Worm (Caenorhabditis elegans): ENCODE data around the gene nlp-21.

ce11 chrIII:11353499-11353898 lies 39.6 kb downstream of the nlp-21 start:
- TF ChIP-seq unc-42 (tag; optimal IDR thresholded peaks at IDR 0.05) (peak; percentile 87), ceh-30 (tag; optimal IDR thresholded peaks at IDR 0.05) (no peak), ref-2 (tag; optimal IDR thresholded peaks at IDR 0.05) (no peak), K02D7.2 (tag; optimal IDR thresholded peaks at IDR 0.05) (no peak), sox-4 (tag; optimal IDR thresholded peaks at IDR 0.05) (no peak), nfya-1 (tag; optimal IDR thresholded peaks at IDR 0.05) (no peak), ceh-48 (tag; optimal IDR thresholded peaks at IDR 0.05) (no peak), fkh-10 (GFP tag; optimal IDR thresholded peaks at IDR 0.05) (no peak), hlh-8 (tag; optimal IDR thresholded peaks at IDR 0.05) (no peak), mec-3 (tag; optimal IDR thresholded peaks at IDR 0.05; ENCODE audit: borderline replicate concordance) (no peak), tbx-2 (tag; optimal IDR thresholded peaks at IDR 0.05) (no peak), Y22D7AL.16 (tag; optimal IDR thresholded peaks at IDR 0.05) (no peak), ceh-14 (tag; optimal IDR thresholded peaks at IDR 0.05) (no peak), ama-1 (optimal IDR thresholded peaks at IDR 0.05) (no peak)
